Fruit fly (Drosophila melanogaster) whole organism, prepupa: Measurements from ENCODE around the gene CG10147.
A peak's percentile ranks its signal among the peaks of the same experiment; 100 is the strongest.

Experiments used
- Blimp-1 ChIP-seq: fragments of 200-800 bp; sonication (Bioruptor generic); optimal IDR thresholded peaks from 3 replicates; lab custom pipeline; 2017; ENCODE audit warnings: missing biosample characterization, missing genetic modification characterization, mild to moderate bottlenecking, moderate library complexity, missing genetic modification reagents
- CG10631 ChIP-seq: fragments of 200-800 bp; sonication (Bioruptor generic); optimal IDR thresholded peaks from 2 replicates; lab custom pipeline; 2016; ENCODE audit warnings: missing biosample characterization, missing genetic modification characterization
- CG10669 ChIP-seq: fragments of 200-800 bp; sonication (Bioruptor generic); optimal IDR thresholded peaks from 3 replicates; lab custom pipeline; 2018; ENCODE audit warnings: missing biosample characterization, mild to moderate bottlenecking, missing genetic modification characterization, moderate library complexity
- CG11294 ChIP-seq: fragments of 200-800 bp; sonication (Bioruptor generic); IDR thresholded peaks from 2 replicates; pipeline ENCODE4 v1.3.6; 2022; ENCODE audit warnings: missing biosample characterization, missing genetic modification characterization
- CG11902 ChIP-seq: fragments of 200-800 bp; sonication (Bioruptor generic); optimal IDR thresholded peaks from 3 replicates; lab custom pipeline; 2016; ENCODE audit warnings: missing biosample characterization, missing genetic modification characterization
- CG15336 ChIP-seq: fragments of 200-800 bp; sonication (Bioruptor generic); IDR thresholded peaks from 2 replicates; pipeline ENCODE4 v1.3.6; 2022; ENCODE audit warnings: missing biosample characterization, missing genetic modification characterization
- CG1621 ChIP-seq: fragments of 200-800 bp; sonication (Bioruptor generic); optimal IDR thresholded peaks from 3 replicates; lab custom pipeline; 2018; ENCODE audit warnings: missing biosample characterization, mild to moderate bottlenecking, missing genetic modification characterization
- CG16779 ChIP-seq: fragments of 200-800 bp; sonication (Bioruptor generic); optimal IDR thresholded peaks from 3 replicates; lab custom pipeline; 2017; ENCODE audit warnings: missing biosample characterization, mild to moderate bottlenecking, missing genetic modification characterization
- CG3032 ChIP-seq: fragments of 200-800 bp; optimal IDR thresholded peaks from 2 replicates; lab custom pipeline; 2019; ENCODE audit warnings: missing biosample characterization, mild to moderate bottlenecking, missing genetic modification characterization, moderate library complexity
- CG31627 ChIP-seq: fragments of 200-800 bp; sonication (Bioruptor generic); optimal IDR thresholded peaks from 3 replicates; lab custom pipeline; 2016; ENCODE audit warnings: missing biosample characterization, missing genetic modification characterization
- CG32006 ChIP-seq: fragments of 200-800 bp; sonication (Bioruptor generic); optimal IDR thresholded peaks from 3 replicates; lab custom pipeline; 2017; ENCODE audit warnings: missing biosample characterization, mild to moderate bottlenecking, missing genetic modification characterization
- CG34406 ChIP-seq: fragments of 200-800 bp; sonication (Bioruptor generic); optimal IDR thresholded peaks from 3 replicates; lab custom pipeline; 2016; ENCODE audit warnings: missing biosample characterization, missing genetic modification characterization
- CG3919 ChIP-seq: fragments of 200-800 bp; sonication (Bioruptor generic); optimal IDR thresholded peaks from 3 replicates; lab custom pipeline; 2016; ENCODE audit warnings: missing biosample characterization, missing genetic modification characterization
- CG4318 ChIP-seq: fragments of 200-800 bp; sonication (Bioruptor generic); optimal IDR thresholded peaks from 3 replicates; lab custom pipeline; 2017; ENCODE audit warnings: missing biosample characterization, mild to moderate bottlenecking, missing genetic modification characterization
- CG6163 ChIP-seq: fragments of 200-800 bp; sonication (Bioruptor generic); IDR thresholded peaks from 3 replicates; pipeline ENCODE4 v1.3.6; 2022; ENCODE audit warnings: missing biosample characterization, missing genetic modification characterization
- CG6276 ChIP-seq: fragments of 200-800 bp; sonication (Bioruptor generic); optimal IDR thresholded peaks from 2 replicates; lab custom pipeline; 2017; ENCODE audit warnings: missing biosample characterization, mild to moderate bottlenecking, missing genetic modification characterization
- CG6808 ChIP-seq: fragments of 200-800 bp; sonication (Bioruptor generic); optimal IDR thresholded peaks from 3 replicates; lab custom pipeline; 2017; ENCODE audit warnings: missing biosample characterization, missing genetic modification characterization, mild to moderate bottlenecking, moderate library complexity, missing genetic modification reagents
- CG6854 ChIP-seq: fragments of 200-800 bp; sonication (Bioruptor generic); optimal IDR thresholded peaks from 2 replicates; lab custom pipeline; 2017; ENCODE audit warnings: missing biosample characterization, mild to moderate bottlenecking, missing genetic modification characterization
- CG8119 ChIP-seq: fragments of 200-800 bp; sonication (Bioruptor generic); IDR thresholded peaks from 3 replicates; pipeline ENCODE4 v1.3.6; 2022; ENCODE audit warnings: missing biosample characterization, missing genetic modification characterization
- CG8319 ChIP-seq: fragments of 200-800 bp; sonication (Bioruptor generic); optimal IDR thresholded peaks from 3 replicates; lab custom pipeline; 2016; ENCODE audit warnings: missing biosample characterization, missing genetic modification characterization
- CG8632 ChIP-seq: fragments of 200-800 bp; sonication (Bioruptor generic); optimal IDR thresholded peaks from 3 replicates; lab custom pipeline; 2016; ENCODE audit warnings: missing biosample characterization, missing genetic modification characterization
- CG9139 ChIP-seq: fragments of 200-800 bp; sonication (Bioruptor generic); optimal IDR thresholded peaks from 3 replicates; lab custom pipeline; 2017; ENCODE audit warnings: missing biosample characterization, mild to moderate bottlenecking, missing genetic modification characterization
- Eip75B ChIP-seq: fragments of 200-800 bp; sonication (Bioruptor generic); optimal IDR thresholded peaks from 3 replicates; lab custom pipeline; 2016; ENCODE audit warnings: missing biosample characterization, missing genetic modification characterization
- Eip78C ChIP-seq: fragments of 200-800 bp; sonication (Bioruptor generic); peaks from one replicate; lab custom pipeline; 2016; ENCODE audit warnings: missing biosample characterization, missing genetic modification characterization
- Eip93F ChIP-seq: fragments of 200-800 bp; sonication (Bioruptor generic); optimal IDR thresholded peaks from 2 replicates; lab custom pipeline; 2016; ENCODE audit warnings: missing biosample characterization, mild to moderate bottlenecking, missing genetic modification characterization
- Ets21C ChIP-seq: fragments of 200-800 bp; sonication (Bioruptor generic); optimal IDR thresholded peaks from 3 replicates; lab custom pipeline; 2016; ENCODE audit warnings: missing biosample characterization, missing genetic modification characterization
- Ets96B ChIP-seq: fragments of 200-800 bp; optimal IDR thresholded peaks from 2 replicates; lab custom pipeline; 2019; ENCODE audit warnings: missing biosample characterization, mild to moderate bottlenecking, missing genetic modification characterization, moderate library complexity
- Gug ChIP-seq: fragments of 200-800 bp; sonication (Bioruptor generic); IDR thresholded peaks from 2 replicates; pipeline ENCODE4 v1.3.6; 2022; ENCODE audit warnings: missing biosample characterization, missing genetic modification characterization
- Hr38 ChIP-seq: sonication (Bioruptor generic); optimal IDR thresholded peaks from 2 replicates; lab custom pipeline; 2016; ENCODE audit warnings: missing biosample characterization, missing genetic modification characterization
- Hr39 ChIP-seq: fragments of 200-800 bp; sonication (Bioruptor generic); optimal IDR thresholded peaks from 2 replicates; lab custom pipeline; 2016; ENCODE audit warnings: missing biosample characterization, missing genetic modification characterization
- Hr4 ChIP-seq: fragments of 200-800 bp; sonication (Bioruptor generic); optimal IDR thresholded peaks from 3 replicates; lab custom pipeline; 2016; ENCODE audit warnings: missing biosample characterization, missing genetic modification characterization
- Met ChIP-seq: fragments of 200-800 bp; sonication (Bioruptor generic); optimal IDR thresholded peaks from 3 replicates; lab custom pipeline; 2016; ENCODE audit warnings: missing biosample characterization, missing genetic modification characterization
- Smox ChIP-seq: fragments of 200-800 bp; sonication (Bioruptor generic); optimal IDR thresholded peaks from 3 replicates; lab custom pipeline; 2016; ENCODE audit warnings: missing biosample characterization, missing genetic modification characterization
- Sox102F ChIP-seq: fragments of 200-800 bp; sonication (Bioruptor generic); optimal IDR thresholded peaks from 2 replicates; lab custom pipeline; 2016; ENCODE audit warnings: missing biosample characterization, mild to moderate bottlenecking, missing genetic modification characterization
- Sox14 ChIP-seq: fragments of 200-800 bp; sonication (Bioruptor generic); optimal IDR thresholded peaks from 3 replicates; lab custom pipeline; 2016; ENCODE audit warnings: missing biosample characterization, missing genetic modification characterization
- Sox15 ChIP-seq: fragments of 200-800 bp; sonication (Bioruptor generic); optimal IDR thresholded peaks from 3 replicates; lab custom pipeline; 2016; ENCODE audit warnings: missing biosample characterization, missing genetic modification characterization
- achi ChIP-seq: fragments of 200-800 bp; sonication (Bioruptor generic); optimal IDR thresholded peaks from 3 replicates; lab custom pipeline; 2016; ENCODE audit warnings: missing biosample characterization, missing genetic modification characterization
- acj6 ChIP-seq: fragments of 200-800 bp; sonication (Bioruptor generic); optimal IDR thresholded peaks from 3 replicates; lab custom pipeline; 2016; ENCODE audit warnings: missing biosample characterization, missing genetic modification characterization
- cyc ChIP-seq: fragments of 200-800 bp; sonication (Bioruptor generic); optimal IDR thresholded peaks from 3 replicates; lab custom pipeline; 2016; ENCODE audit warnings: missing biosample characterization, missing genetic modification characterization
- dac ChIP-seq: fragments of 200-800 bp; sonication (Bioruptor generic); optimal IDR thresholded peaks from 2 replicates; lab custom pipeline; 2017; ENCODE audit warnings: missing biosample characterization, mild to moderate bottlenecking, missing genetic modification characterization
- dsx ChIP-seq: fragments of 200-800 bp; optimal IDR thresholded peaks from 3 replicates; lab custom pipeline; 2019; ENCODE audit warnings: missing biosample characterization, mild to moderate bottlenecking, missing genetic modification characterization, moderate library complexity; ENCODE audit not compliant: poor library complexity, severe bottlenecking
- esn ChIP-seq: fragments of 200-800 bp; sonication (Bioruptor generic); optimal IDR thresholded peaks from 2 replicates; lab custom pipeline; 2016; ENCODE audit warnings: missing biosample characterization, mild to moderate bottlenecking, missing genetic modification characterization, moderate library complexity
- fd59A ChIP-seq: fragments of 200-800 bp; sonication (Bioruptor generic); optimal IDR thresholded peaks from 2 replicates; lab custom pipeline; 2017; ENCODE audit warnings: missing biosample characterization, mild to moderate bottlenecking, missing genetic modification characterization, missing genetic modification reagents
- fkh ChIP-seq: fragments of 200-800 bp; sonication (Bioruptor generic); optimal IDR thresholded peaks from 3 replicates; lab custom pipeline; 2017; ENCODE audit warnings: missing biosample characterization, mild to moderate bottlenecking, missing genetic modification characterization, moderate library complexity
- pdm3 ChIP-seq: fragments of 200-800 bp; sonication (Bioruptor generic); optimal IDR thresholded peaks from 3 replicates; lab custom pipeline; 2016; ENCODE audit warnings: missing biosample characterization, missing genetic modification characterization
- salr ChIP-seq, 2 experiments: fragments of 200-800 bp; sonication (Bioruptor generic); optimal IDR thresholded peaks; 3 replicates each; lab custom pipeline; 2016 to 2018; ENCODE audit warnings: missing biosample characterization in 2 of 2, missing genetic modification characterization in 2 of 2, mild to moderate bottlenecking in 1 of 2
- ss ChIP-seq, 2 experiments: fragments of 200-800 bp; sonication (Bioruptor generic); optimal IDR thresholded peaks; 2 replicates in 1 of 2; 3 replicates in 1 of 2; lab custom pipeline; 2017 to 2018; ENCODE audit warnings: mild to moderate bottlenecking in 2 of 2, missing biosample characterization in 2 of 2, missing genetic modification characterization in 2 of 2, moderate library complexity in 1 of 2
- svp ChIP-seq: fragments of 200-800 bp; sonication (Bioruptor generic); peaks from one replicate; lab custom pipeline; 2016; ENCODE audit warnings: missing biosample characterization, missing genetic modification characterization
- topi ChIP-seq: fragments of 200-800 bp; sonication (Bioruptor generic); optimal IDR thresholded peaks from 3 replicates; lab custom pipeline; 2016; ENCODE audit warnings: missing biosample characterization, missing genetic modification characterization

Gene CG10147

dm6 chr3L:6457891-6458290 lies 30.3 kb downstream of the CG10147 start (continued):
- peak; percentile 4 to 18 for TF ChIP-seq ss (GFP tag; optimal IDR thresholded peaks at IDR 0.05; lab: Kevin White, UChicago)
- TF ChIP-seq CG10669 = peak; percentile 66
- TF ChIP-seq Sox15 (GFP tag; lab: Kevin White, UChicago) = peak; percentile 12
- peak; percentile 42 for TF ChIP-seq CG8632 (GFP tag; lab: Kevin White, UChicago)
- TF ChIP-seq Eip78C (GFP tag; lab: Kevin White, UChicago) = peak; percentile 87
- TF ChIP-seq CG6808 (GFP tag; lab: Kevin White, UChicago) = peak; percentile 66
- no peak for TF ChIP-seq cyc
- TF ChIP-seq CG8319 = peak; percentile 15
- TF ChIP-seq dac (GFP tag; lab: Kevin White, UChicago) = no peak
- TF ChIP-seq topi = peak; percentile 29
- TF ChIP-seq CG11902 (GFP tag; lab: Kevin White, UChicago) = no peak
- peak; percentile 39 for TF ChIP-seq acj6 (GFP tag; lab: Kevin White, UChicago)
- peak; percentile 72 for TF ChIP-seq Sox14 (GFP tag; lab: Kevin White, UChicago)

dm6 chr3L:6457208-6457607 lies 31.0 kb downstream of the CG10147 start:
- TF ChIP-seq Eip75B (GFP tag; lab: Kevin White, UChicago) (no peak), dac (GFP tag; lab: Kevin White, UChicago) (no peak), CG16779 (tag; lab: Kevin White, UChicago) (no peak), ss (GFP tag; optimal IDR thresholded peaks at IDR 0.05; lab: Kevin White, UChicago) (peak; percentile 3 to 4), CG1621 (tag; lab: Kevin White, UChicago) (no peak), topi (no peak), CG3032 (peak; percentile 12), CG10631 (GFP tag; lab: Kevin White, UChicago) (peak; percentile 9), svp (GFP tag; lab: Kevin White, UChicago) (no peak), cyc (no peak), CG11902 (GFP tag; lab: Kevin White, UChicago) (no peak), Eip93F (GFP tag; lab: Kevin White, UChicago) (no peak), CG8319 (no peak), Hr4 (GFP tag; lab: Kevin White, UChicago) (no peak), pdm3 (peak; percentile 8), Hr39 (GFP tag; lab: Kevin White, UChicago) (no peak), Sox14 (GFP tag; lab: Kevin White, UChicago) (no peak), fkh (no peak), CG4318 (GFP tag; lab: Kevin White, UChicago) (no peak), CG3919 (GFP tag; lab: Kevin White, UChicago) (no peak), Smox (GFP tag; lab: Kevin White, UChicago) (no peak), CG9139 (GFP tag; lab: Kevin White, UChicago) (no peak), Hr38 (no peak), CG11294 (GFP tag; lab: Robert Waterston, UW) (no peak), Sox15 (GFP tag; lab: Kevin White, UChicago) (no peak), CG6276 (GFP tag; lab: Kevin White, UChicago) (peak; percentile 28), CG6163 (GFP tag; lab: Robert Waterston, UW) (peak; percentile 22; the same call in 1 of the 3 replicates), CG32006 (GFP tag; lab: Kevin White, UChicago) (peak; percentile 15), Sox102F (GFP tag; lab: Kevin White, UChicago) (no peak), Blimp-1 (GFP tag; lab: Kevin White, UChicago) (no peak), esn (no peak), dsx (GFP tag; lab: Kevin White, UChicago) (no peak), CG31627 (GFP tag; lab: Kevin White, UChicago) (no peak), Gug (GFP tag; lab: Robert Waterston, UW) (no peak), CG8119 (peak; percentile 59; the same call in 2 of the 3 replicates), Ets96B (tag; lab: Kevin White, UChicago) (no peak), salr (GFP tag; optimal IDR thresholded peaks at IDR 0.05; lab: Kevin White, UChicago) (peak in 1 of 2 experiments; percentile 3), Ets21C (GFP tag; lab: Kevin White, UChicago) (no peak), CG34406 (GFP tag; lab: Kevin White, UChicago) (no peak), Met (GFP tag; lab: Kevin White, UChicago) (no peak), fd59A (GFP tag; lab: Kevin White, UChicago) (no peak), CG6854 (no peak), CG15336 (no peak; the same call in 1 of the 2 replicates), CG10669 (no peak), Eip78C (GFP tag; lab: Kevin White, UChicago) (peak; percentile 68), achi (no peak)
